Fruit fly (Drosophila melanogaster) S2 (cell line): ENCODE measurements around the gene Tengl2.

Experiments used
- CG8478 ChIP-seq: fragments of >200 bp; optimal IDR thresholded peaks from 2 replicates; lab custom pipeline; 2018
- CTCF ChIP-seq, 2 experiments: fragments of >200 bp; optimal IDR thresholded peaks; 2 replicates each; lab custom pipeline; 2018

The Tengl2 gene

dm6 chr2L:2239284-2239683, at the start of gene Tengl2:
TSS of gene Tengl2 (minus strand) at chr2L:2239384.
- TF ChIP-seq CTCF (optimal IDR thresholded peaks at IDR 0.05; lab: Kevin White, UChicago) (no peak), CG8478 (lab: Kevin White, UChicago) (no peak)

- TF ChIP-seq CG8478 (lab: Kevin White, UChicago) = no peak
- no peak for TF ChIP-seq CTCF (optimal IDR thresholded peaks at IDR 0.05; lab: Kevin White, UChicago)
Observed at dm6 chr2L:2287807-2288206, 48.6 kb upstream of the Tengl2 start, which contains the start of gene CG42658. TSS of gene CG42658 (minus strand) at chr2L:2287907.

dm6 chr2L:2286773-2287172, 47.6 kb upstream of the Tengl2 start, which contains the start of gene CG31681:
TSS of gene CG31681 (minus strand) at chr2L:2286873.
- TF ChIP-seq CTCF (optimal IDR thresholded peaks at IDR 0.05; lab: Kevin White, UChicago) (no peak), CG8478 (lab: Kevin White, UChicago) (no peak)

- TF ChIP-seq CTCF (optimal IDR thresholded peaks at IDR 0.05; lab: Kevin White, UChicago) (no peak), CG8478 (lab: Kevin White, UChicago) (no peak)
Observed at dm6 chr2L:2284863-2285262, 45.7 kb upstream of the Tengl2 start, which contains the start of gene CG4271. TSS of gene CG4271 (plus strand) at chr2L:2285163.

- TF ChIP-seq CG8478 (lab: Kevin White, UChicago) = no peak
- TF ChIP-seq CTCF (optimal IDR thresholded peaks at IDR 0.05; lab: Kevin White, UChicago) = no peak
Observed at dm6 chr2L:2269040-2269439, 29.9 kb upstream of the Tengl2 start, which contains the start of gene CG17242. TSS of gene CG17242 (minus strand) at chr2L:2269140.

- TF ChIP-seq CG8478 (lab: Kevin White, UChicago) = no peak
- no peak for TF ChIP-seq CTCF (optimal IDR thresholded peaks at IDR 0.05; lab: Kevin White, UChicago)
Observed at dm6 chr2L:2265221-2265620, 26.0 kb upstream of the Tengl2 start, which contains the start of gene CG34049. TSS of gene CG34049 (minus strand) at chr2L:2265321.

dm6 chr2L:2263142-2263541, 24.0 kb upstream of the Tengl2 start, which contains the start of gene CG4270:
TSS of gene CG4270 (plus strand) at chr2L:2263442.
- no peak for TF ChIP-seq CG8478 (lab: Kevin White, UChicago)
- no peak for TF ChIP-seq CTCF (optimal IDR thresholded peaks at IDR 0.05; lab: Kevin White, UChicago)

- TF ChIP-seq CG8478 (lab: Kevin White, UChicago) (no peak), CTCF (optimal IDR thresholded peaks at IDR 0.05; lab: Kevin White, UChicago) (no peak)
Observed at dm6 chr2L:2254950-2255349, 15.8 kb upstream of the Tengl2 start, which contains the start of gene Send1. TSS of gene Send1 (minus strand) at chr2L:2255050.

- TF ChIP-seq CG8478 (lab: Kevin White, UChicago) (no peak), CTCF (optimal IDR thresholded peaks at IDR 0.05; lab: Kevin White, UChicago) (no peak)
Observed at dm6 chr2L:2252745-2253144, 13.6 kb upstream of the Tengl2 start, which contains the start of gene CG17234. TSS of gene CG17234 (plus strand) at chr2L:2253045.

dm6 chr2L:2252241-2252640, 13.1 kb upstream of the Tengl2 start, which contains the start of gene CG17239:
TSS of gene CG17239 (minus strand) at chr2L:2252341.
- no peak for TF ChIP-seq CG8478 (lab: Kevin White, UChicago)
- no peak for TF ChIP-seq CTCF (optimal IDR thresholded peaks at IDR 0.05; lab: Kevin White, UChicago)

dm6 chr2L:2251175-2251574, 12.0 kb upstream of the Tengl2 start, which contains the start of gene Ser12:
TSS of gene Ser12 (minus strand) at chr2L:2251275.
- TF ChIP-seq CTCF (optimal IDR thresholded peaks at IDR 0.05; lab: Kevin White, UChicago) (no peak), CG8478 (lab: Kevin White, UChicago) (no peak)

- TF ChIP-seq CG8478 (lab: Kevin White, UChicago) (no peak), CTCF (optimal IDR thresholded peaks at IDR 0.05; lab: Kevin White, UChicago) (no peak)
Observed at dm6 chr2L:2249578-2249977, 10.4 kb upstream of the Tengl2 start.

dm6 chr2L:2242783-2243182, 3.6 kb upstream of the Tengl2 start:
- no peak for TF ChIP-seq CG8478 (lab: Kevin White, UChicago)
- TF ChIP-seq CTCF (optimal IDR thresholded peaks at IDR 0.05; lab: Kevin White, UChicago) = no peak

dm6 chr2L:2242139-2242538, 3.0 kb upstream of the Tengl2 start, which contains the start of gene CG4267:
TSS of gene CG4267 (plus strand) at chr2L:2242378.
- TF ChIP-seq CG8478 (lab: Kevin White, UChicago) = no peak
- no peak for TF ChIP-seq CTCF (optimal IDR thresholded peaks at IDR 0.05; lab: Kevin White, UChicago)

- TF ChIP-seq CG8478 (lab: Kevin White, UChicago) = no peak
Observed at dm6 chr2L:2240493-2240892, 1.3 kb upstream of the Tengl2 start, which contains the start of gene Tengl1. TSS of gene Tengl1 (minus strand) at chr2L:2240593.

- no peak for TF ChIP-seq CG8478 (lab: Kevin White, UChicago)
- TF ChIP-seq CTCF (optimal IDR thresholded peaks at IDR 0.05; lab: Kevin White, UChicago) = no peak
Observed at dm6 chr2L:2238151-2238550, 1.0 kb downstream of the Tengl2 start, which contains the start of gene Tengl3. TSS of gene Tengl3 (minus strand) at chr2L:2238251.
